Worm (Caenorhabditis elegans): Measurements from ENCODE around the gene K09F5.1.

K09F5.1 gene

ce11 chrX:7787885-7788353, 48.5 kb downstream of the K09F5.1 start, which contains the start of gene ZK154.5 (continued):
- TF ChIP-seq nfya-1 (tag; optimal IDR thresholded peaks at IDR 0.05) (peak; percentile 55), pha-4 (tag; optimal IDR thresholded peaks at IDR 0.05) (no peak), ceh-34 (tag; optimal IDR thresholded peaks at IDR 0.05) (peak; percentile 57), ref-2 (tag; optimal IDR thresholded peaks at IDR 0.05) (peak; percentile 47)

Data from whole organism, late embryonic.